Worm (Caenorhabditis elegans): ENCODE data around the gene acr-5.
A peak's percentile ranks its signal among the peaks of the same experiment; 100 is the strongest.

acr-5 gene

ce11 chrIII:6527902-6528301 is 13.3 kb upstream of the acr-5 start, which contains the start of gene pqn-10 (continued):
- TF ChIP-seq lsl-1 (GFP tag; optimal IDR thresholded peaks at IDR 0.05) (no peak), snpc-3.4 (tag; optimal IDR thresholded peaks at IDR 0.05) (no peak)

- TF ChIP-seq Y53G8AR.9 (GFP tag; conservative IDR thresholded peaks at IDR 0.05) = no peak
- TF ChIP-seq F10E7.11 (tag; optimal IDR thresholded peaks at IDR 0.05) = no peak
- TF ChIP-seq ztf-26 (tag; optimal IDR thresholded peaks at IDR 0.05) = no peak
- no peak for TF ChIP-seq lsl-1 (GFP tag; optimal IDR thresholded peaks at IDR 0.05)
- TF ChIP-seq B0035.1 (tag; optimal IDR thresholded peaks at IDR 0.05) = no peak
- TF ChIP-seq ceh-91 (GFP tag; IDR thresholded peaks at IDR 0.05) = no peak
- no peak for TF ChIP-seq hmg-1.2 (GFP tag; IDR thresholded peaks at IDR 0.05)
- TF ChIP-seq nhr-179 (tag; optimal IDR thresholded peaks at IDR 0.05) = no peak
- TF ChIP-seq K12H6.12 (tag; optimal IDR thresholded peaks at IDR 0.05) = no peak
- no peak for TF ChIP-seq attf-6 (GFP tag; IDR thresholded peaks at IDR 0.05)
- TF ChIP-seq lin-35 (GFP tag; optimal IDR thresholded peaks at IDR 0.05) = no peak
- TF ChIP-seq mxl-1 (tag; optimal IDR thresholded peaks at IDR 0.05) = no peak
- no peak for TF ChIP-seq lag-1 (GFP tag; IDR thresholded peaks at IDR 0.05)
- no peak for TF ChIP-seq dox-1 (GFP tag; IDR thresholded peaks at IDR 0.05)
- TF ChIP-seq nhr-27 (tag; optimal IDR thresholded peaks at IDR 0.05) = no peak
- no peak for TF ChIP-seq efl-1 (GFP tag; optimal IDR thresholded peaks at IDR 0.05)
- TF ChIP-seq C06A6.2 (GFP tag; conservative IDR thresholded peaks at IDR 0.05) = no peak
- TF ChIP-seq unc-130 (GFP tag; optimal IDR thresholded peaks at IDR 0.05) = no peak
- no peak for TF ChIP-seq ztf-18 (tag; optimal IDR thresholded peaks at IDR 0.05)
Observed at ce11 chrIII:6525557-6525956, 11.0 kb upstream of the acr-5 start, which contains the start of gene oig-1. Gene oig-1, minus strand, starts transcription at chrIII:6525657.

ce11 chrIII:6519949-6520348 is 5.4 kb upstream of the acr-5 start, which contains the start of gene C09E7.10:
Gene C09E7.10, minus strand, starts transcription at chrIII:6520049.
- TF ChIP-seq tbp1 (GFP tag; optimal IDR thresholded peaks at IDR 0.05) = no peak
- TF ChIP-seq tbx-9 (tag; optimal IDR thresholded peaks at IDR 0.05; ENCODE audit: borderline replicate concordance) = no peak
- TF ChIP-seq athp-1 (tag; optimal IDR thresholded peaks at IDR 0.05) = no peak
- no peak for TF ChIP-seq snpc-1.3 (tag; optimal IDR thresholded peaks at IDR 0.05; ENCODE audit: insufficient read depth)
- TF ChIP-seq sptf-2 (GFP tag; optimal IDR thresholded peaks at IDR 0.05) = no peak
- no peak for TF ChIP-seq cebp-2 (GFP tag; IDR thresholded peaks at IDR 0.05)
- no peak for TF ChIP-seq dpff-1 (tag; optimal IDR thresholded peaks at IDR 0.05)
- no peak for TF ChIP-seq hsf-1 (GFP tag; IDR thresholded peaks at IDR 0.05)
- TF ChIP-seq him-1 (tag; optimal IDR thresholded peaks at IDR 0.05) = no peak
- no peak for TF ChIP-seq Y79H2A.3 (GFP tag; conservative IDR thresholded peaks at IDR 0.05)
- no peak for TF ChIP-seq akir-1 (GFP tag; optimal IDR thresholded peaks at IDR 0.05)
- no peak for TF ChIP-seq bed-2 (GFP tag; IDR thresholded peaks at IDR 0.05)
- TF ChIP-seq lin-35 (GFP tag; optimal IDR thresholded peaks at IDR 0.05) = no peak
- TF ChIP-seq F10E7.11 (tag; optimal IDR thresholded peaks at IDR 0.05) = no peak
- TF ChIP-seq unc-62 (GFP tag; optimal IDR thresholded peaks at IDR 0.05) = no peak
- TF ChIP-seq lin-26 (GFP tag; IDR thresholded peaks at IDR 0.05) = no peak
- TF ChIP-seq nhr-179 (tag; optimal IDR thresholded peaks at IDR 0.05) = no peak

ce11 chrIII:6513759-6514158 is 814 bp downstream of the acr-5 start:
- peak; percentile 81 for TF ChIP-seq tbp1 (GFP tag; optimal IDR thresholded peaks at IDR 0.05)
- peak; percentile 70 for TF ChIP-seq him-1 (tag; optimal IDR thresholded peaks at IDR 0.05)
- TF ChIP-seq lin-26 (GFP tag; IDR thresholded peaks at IDR 0.05) = peak; percentile 73
- TF ChIP-seq F23B12.7 (tag; optimal IDR thresholded peaks at IDR 0.05; ENCODE audit: insufficient read depth) = peak; percentile 33
- peak; percentile 56 for TF ChIP-seq B0261.1 (tag; optimal IDR thresholded peaks at IDR 0.05)
- peak; percentile 36; the same call in 1 of the 2 replicates for TF ChIP-seq ztf-25 (GFP tag; IDR thresholded peaks at IDR 0.05)
- peak; percentile 44 for TF ChIP-seq rpc-1 (optimal IDR thresholded peaks at IDR 0.05)
- peak; percentile 75 for TF ChIP-seq rpc-1 (tag; optimal IDR thresholded peaks at IDR 0.05)
